Worm (Caenorhabditis elegans) whole organism, young adult: ENCODE data around the gene rbm-7.

Source experiments
- C17E4.6 ChIP-seq: fragments of 200-800 bp; sonication (Bioruptor generic); IDR thresholded peaks from 2 replicates; pipeline ENCODE4 v1.3.6; 2022; ENCODE audit warnings: missing genetic modification reagents, missing genetic modification characterization, missing compliant biosample characterization
- F33H1.4 ChIP-seq: fragments of 200-800 bp; sonication (Bioruptor generic); IDR thresholded peaks from 2 replicates; pipeline ENCODE4 v1.3.6; 2022; ENCODE audit warnings: missing genetic modification reagents, missing genetic modification characterization, missing compliant biosample characterization
- F39B2.1 ChIP-seq: fragments of 200-800 bp; sonication (Bioruptor generic); IDR thresholded peaks from 2 replicates; pipeline ENCODE4 v1.3.6; 2022; ENCODE audit warnings: missing genetic modification reagents, missing genetic modification characterization, missing compliant biosample characterization
- F49E8.2 ChIP-seq: sonication (generic microtip); optimal IDR thresholded peaks from 3 replicates; lab custom pipeline; 2017; ENCODE audit warnings: missing genetic modification characterization, mild to moderate bottlenecking, missing compliant biosample characterization, antibody characterized with exemption, moderate library complexity; ENCODE audit not compliant: insufficient read depth
- Y79H2A.3 ChIP-seq: fragments of 200-800 bp; sonication (Bioruptor generic); conservative IDR thresholded peaks from 2 replicates; pipeline ENCODE4 v1.3.6; 2022; ENCODE audit warnings: missing genetic modification reagents, missing genetic modification characterization, missing compliant biosample characterization
- attf-6 ChIP-seq: fragments of 200-800 bp; sonication (Bioruptor generic); IDR thresholded peaks from 2 replicates; pipeline ENCODE4 v1.3.6; 2022; ENCODE audit warnings: missing genetic modification reagents, missing genetic modification characterization, missing compliant biosample characterization
- bed-2 ChIP-seq: fragments of 200-800 bp; sonication (Bioruptor generic); IDR thresholded peaks from 2 replicates; pipeline ENCODE4 v1.3.6; 2022; ENCODE audit warnings: missing genetic modification reagents, missing genetic modification characterization, missing compliant biosample characterization
- cebp-1 ChIP-seq, 2 experiments: fragments of 200-800 bp in 1 of 2; sonication (Bioruptor generic) in 1 of 2; sonication (generic microtip) in 1 of 2; IDR thresholded peaks in 1 of 2; optimal IDR thresholded peaks in 1 of 2; 2 replicates each; pipeline versions ENCODE4 v1.3.6 to Lab custom; 2017 to 2022; ENCODE audit warnings: missing compliant biosample characterization in 2 of 2, missing genetic modification characterization in 2 of 2, mild to moderate bottlenecking in 1 of 2, missing genetic modification reagents in 1 of 2, moderate library complexity in 1 of 2
- ceh-91 ChIP-seq: fragments of 200-800 bp; sonication (Bioruptor generic); IDR thresholded peaks from 2 replicates; pipeline ENCODE4 v1.3.6; 2022; ENCODE audit warnings: missing genetic modification reagents, missing genetic modification characterization, missing compliant biosample characterization
- chd-7 ChIP-seq: sonication (generic microtip); optimal IDR thresholded peaks from 2 replicates; lab custom pipeline; 2016; ENCODE audit warnings: mild to moderate bottlenecking, missing genetic modification characterization, moderate library complexity, missing compliant biosample characterization
- dox-1 ChIP-seq: fragments of 200-800 bp; sonication (Bioruptor generic); IDR thresholded peaks from 2 replicates; pipeline ENCODE4 v1.3.6; 2022; ENCODE audit warnings: missing genetic modification reagents, missing genetic modification characterization, missing compliant biosample characterization
- egl-44 ChIP-seq: fragments of 200-800 bp; sonication (Bioruptor generic); IDR thresholded peaks from 2 replicates; pipeline ENCODE4 v1.3.6; 2022; ENCODE audit warnings: missing genetic modification reagents, missing genetic modification characterization, missing compliant biosample characterization
- him-1 ChIP-seq: sonication (generic microtip); optimal IDR thresholded peaks from 2 replicates; lab custom pipeline; 2016; ENCODE audit warnings: missing genotype, missing genetic modification reagents, missing genetic modification characterization, missing compliant biosample characterization
- lin-40 ChIP-seq: sonication (generic microtip); optimal IDR thresholded peaks from 2 replicates; lab custom pipeline; 2016; ENCODE audit warnings: missing genetic modification characterization, mild to moderate bottlenecking, missing compliant biosample characterization, missing genotype, missing genetic modification reagents
- lir-1 ChIP-seq: fragments of 200-800 bp; sonication (Bioruptor generic); conservative IDR thresholded peaks from 2 replicates; pipeline ENCODE4 v1.3.6; 2022; ENCODE audit warnings: missing genetic modification reagents, missing genetic modification characterization, missing compliant biosample characterization
- madf-6 ChIP-seq: fragments of 200-800 bp; sonication (Bioruptor generic); IDR thresholded peaks from 2 replicates; pipeline ENCODE4 v1.3.6; 2022; ENCODE audit warnings: missing genetic modification reagents, missing genetic modification characterization, missing compliant biosample characterization
- nfyb-1 ChIP-seq: fragments of 200-800 bp; sonication (Bioruptor generic); IDR thresholded peaks from 2 replicates; pipeline ENCODE4 v1.3.6; 2022; ENCODE audit warnings: missing genetic modification reagents, missing genetic modification characterization, missing compliant biosample characterization
- nhr-80 ChIP-seq: sonication (generic microtip); optimal IDR thresholded peaks from 2 replicates; lab custom pipeline; 2016; ENCODE audit warnings: missing genetic modification characterization, missing compliant biosample characterization
- nhr-90 ChIP-seq: sonication (generic microtip); optimal IDR thresholded peaks from 2 replicates; lab custom pipeline; 2016; ENCODE audit warnings: missing genotype, mild to moderate bottlenecking, missing genetic modification characterization, missing compliant biosample characterization
- pbrm-1 ChIP-seq: fragments of 200-800 bp; sonication (Bioruptor generic); IDR thresholded peaks from 2 replicates; pipeline ENCODE4 v1.3.6; 2022; ENCODE audit warnings: missing genetic modification reagents, missing genetic modification characterization, missing compliant biosample characterization
- pha-4 ChIP-seq: fragments of 150-350 bp; sonication (generic microtip); optimal IDR thresholded peaks from 2 replicates; lab custom pipeline; 2014; ENCODE audit warnings: missing biosample characterization, missing genetic modification reagents, missing genetic modification characterization
- sea-2 ChIP-seq: fragments of 200-800 bp; sonication (Bioruptor generic); IDR thresholded peaks from 2 replicates; pipeline ENCODE4 v1.3.6; 2022; ENCODE audit warnings: missing genetic modification characterization, missing compliant biosample characterization
- snpc-1.1 ChIP-seq: sonication (generic microtip); optimal IDR thresholded peaks from 2 replicates; lab custom pipeline; 2017; ENCODE audit warnings: missing genetic modification characterization, mild to moderate bottlenecking, missing compliant biosample characterization, antibody characterized with exemption, moderate library complexity, missing genotype, missing genetic modification reagents; ENCODE audit not compliant: insufficient read depth
- snpc-4 ChIP-seq, 5 experiments: fragments of 150-350 bp in 1 of 5; sonication (generic microtip) in 4 of 5; optimal IDR thresholded peaks; 2 replicates each; lab custom pipeline; 2014 to 2018; ENCODE audit warnings: missing genetic modification characterization in 5 of 5, missing biosample characterization in 3 of 5, antibody characterized with exemption in 2 of 5, mild to moderate bottlenecking in 2 of 5, missing compliant biosample characterization in 2 of 5, missing genotype in 2 of 5, moderate library complexity in 2 of 5, missing genetic modification reagents in 1 of 5
- somi-1 ChIP-seq: fragments of 200-800 bp; sonication (Bioruptor generic); optimal IDR thresholded peaks from 2 replicates; lab custom pipeline; 2018; ENCODE audit warnings: mild to moderate bottlenecking, missing genetic modification characterization, missing compliant biosample characterization
- sptf-2 ChIP-seq: fragments of 200-800 bp; sonication (Bioruptor generic); optimal IDR thresholded peaks from 2 replicates; lab custom pipeline; 2018; ENCODE audit warnings: mild to moderate bottlenecking, missing genetic modification characterization, missing compliant biosample characterization
- unc-62 ChIP-seq: fragments of 150-350 bp; optimal IDR thresholded peaks from 2 replicates; lab custom pipeline; 2014; ENCODE audit warnings: missing biosample characterization, missing genetic modification reagents, missing genetic modification characterization
- ztf-3 ChIP-seq: fragments of 200-800 bp; sonication (Bioruptor generic); optimal IDR thresholded peaks from 2 replicates; lab custom pipeline; 2018; ENCODE audit warnings: mild to moderate bottlenecking, missing genetic modification characterization, missing compliant biosample characterization

Gene rbm-7

DNA sequence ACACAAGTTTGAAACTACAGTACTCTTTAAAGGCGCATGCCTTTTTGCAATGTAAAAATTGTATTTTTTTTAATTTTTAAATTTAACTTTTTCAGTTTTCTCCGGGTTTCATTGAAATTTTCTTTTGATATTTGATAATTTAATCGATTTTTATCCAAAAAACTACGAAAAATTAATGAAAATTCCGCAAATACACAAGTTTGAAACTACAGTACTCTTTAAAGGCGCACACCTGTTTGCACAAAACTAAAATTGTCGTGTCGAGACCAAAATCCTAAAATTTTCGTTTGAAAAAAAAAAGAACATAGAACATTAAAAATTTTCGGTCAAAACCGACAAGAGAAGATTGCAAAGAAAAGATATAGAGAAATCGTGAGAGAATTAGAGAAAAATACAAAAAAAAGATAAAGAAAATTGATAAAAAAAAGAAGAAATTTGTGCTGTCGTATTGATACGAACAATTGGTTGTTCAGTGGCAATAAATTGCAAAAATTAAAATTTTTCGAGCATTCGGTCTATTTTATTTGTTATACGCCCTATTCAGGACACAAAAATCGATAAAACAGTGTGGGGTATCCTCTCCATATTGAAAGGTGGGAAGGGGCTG is 35.9 kb upstream of the rbm-7 start (continued):
- TF ChIP-seq F39B2.1 (GFP tag; lab: Robert Waterston, UW) (no peak), F49E8.2 (tag; lab: Kevin White, UChicago) (no peak), sptf-2 (GFP tag; lab: Kevin White, UChicago) (no peak), dox-1 (no peak)

DNA sequence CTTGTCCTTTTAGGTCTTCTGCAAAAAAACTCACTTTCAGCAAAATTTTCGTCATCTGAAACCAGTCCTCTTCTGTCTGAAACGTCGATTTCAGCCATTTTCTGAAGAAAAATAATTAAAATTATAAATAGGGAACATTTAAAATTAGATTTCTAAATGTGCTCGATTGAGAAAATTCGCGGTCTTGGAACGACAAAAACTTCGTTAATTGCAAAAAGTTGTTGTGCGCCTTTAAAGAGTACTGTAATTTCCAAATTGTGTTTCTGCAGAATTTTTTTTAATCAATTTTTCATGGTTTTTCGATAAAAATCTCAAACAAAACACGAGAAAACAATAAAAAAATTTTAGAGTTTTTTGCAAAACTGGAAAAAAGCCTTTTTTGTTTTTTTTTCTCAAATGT is 35.2 kb upstream of the rbm-7 start, which contains the start of gene ttm-1:
Gene ttm-1 (minus strand): TSS at position 101 of the 400 bp plus-strand sequence.
- TF ChIP-seq him-1 (tag; lab: Kevin White, UChicago): no peak

DNA sequence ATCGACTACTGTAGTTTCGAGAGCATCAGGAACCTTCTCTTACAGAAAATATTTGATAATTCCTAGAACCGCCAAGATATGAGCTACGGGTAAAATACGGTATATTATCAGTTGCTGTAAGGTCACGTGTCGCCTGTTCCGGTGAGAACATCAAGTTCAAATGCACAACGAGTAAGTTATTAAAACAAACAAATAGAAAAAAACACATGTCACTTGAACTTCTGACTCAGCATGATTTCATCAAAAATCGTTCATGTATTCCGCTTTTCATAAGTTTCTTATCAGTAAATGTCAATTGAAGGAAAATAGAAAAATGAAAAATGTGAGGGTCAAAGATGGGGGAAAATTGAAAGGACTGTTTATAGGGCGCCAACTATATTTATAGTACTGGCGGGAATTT is 29.0 kb upstream of the rbm-7 start:
- TF ChIP-seq nhr-90 (tag; lab: Kevin White, UChicago) (no peak), sptf-2 (GFP tag; lab: Kevin White, UChicago) (no peak), ztf-3 (GFP tag; lab: Kevin White, UChicago) (no peak), nhr-80 (tag; lab: Kevin White, UChicago) (peak; percentile 73), unc-62 (GFP tag; lab: Kevin White, UChicago) (peak; percentile 74), pha-4 (peak; percentile 54), cebp-1 (GFP tag; IDR thresholded peaks at IDR 0.05; lab: Robert Waterston, UW) (no peak), cebp-1 (tag; optimal IDR thresholded peaks at IDR 0.05; lab: Kevin White, UChicago) (peak; percentile 25)

DNA sequence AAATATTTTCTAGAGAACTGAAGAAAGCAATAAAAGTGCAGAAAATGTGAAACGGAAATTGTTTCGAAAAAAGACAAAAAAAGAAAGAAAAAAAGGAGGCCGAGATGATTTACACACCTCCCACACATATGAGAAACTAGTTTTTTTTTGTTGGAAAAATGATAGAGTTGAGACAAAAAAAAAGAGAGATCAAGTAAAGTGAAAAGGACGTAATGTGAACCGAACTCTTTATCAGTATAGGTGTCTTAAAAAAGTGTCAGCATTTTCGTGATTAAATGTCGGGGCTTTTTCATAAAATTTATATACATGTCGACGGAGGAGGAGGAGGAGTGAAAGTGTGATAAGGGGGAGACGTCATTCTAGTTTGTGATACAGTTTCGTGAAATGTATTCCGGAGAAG is 27.6 kb upstream of the rbm-7 start:
- TF ChIP-seq dox-1 (peak; percentile 29; the same call in 1 of the 2 replicates), C17E4.6 (GFP tag; lab: Robert Waterston, UW) (no peak), nhr-80 (tag; lab: Kevin White, UChicago) (peak; percentile 80), nfyb-1 (GFP tag; lab: Robert Waterston, UW) (no peak), somi-1 (GFP tag; lab: Kevin White, UChicago) (no peak), bed-2 (GFP tag; lab: Robert Waterston, UW) (no peak)

DNA sequence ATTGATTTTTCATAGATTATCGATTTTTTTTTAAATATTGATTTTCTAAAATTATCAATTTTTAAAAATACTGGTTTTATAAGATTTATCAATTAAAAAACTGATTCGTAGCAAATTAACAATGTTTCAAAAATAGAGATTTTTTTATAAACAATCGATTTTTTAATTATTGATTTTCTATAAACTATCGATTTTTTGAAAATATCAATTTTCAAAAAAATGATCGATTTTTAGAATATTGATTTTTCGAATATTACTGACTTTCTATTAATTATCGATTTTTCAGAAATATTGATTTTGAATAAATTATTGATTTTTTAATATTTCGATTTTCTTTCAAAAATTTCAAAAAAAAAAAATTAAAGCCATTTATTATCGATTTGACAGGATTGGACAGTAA is 20.9 kb upstream of the rbm-7 start:
- TF ChIP-seq egl-44 (GFP tag; lab: Robert Waterston, UW) (no peak), attf-6 (GFP tag; lab: Robert Waterston, UW) (no peak), snpc-4 (GFP tag; optimal IDR thresholded peaks at IDR 0.05; lab: Kevin White, UChicago) (no peak), snpc-4 (tag; optimal IDR thresholded peaks at IDR 0.05; lab: Kevin White, UChicago) (no peak), lin-40 (tag; lab: Kevin White, UChicago) (no peak), pbrm-1 (no peak), lir-1 (no peak), chd-7 (tag; lab: Kevin White, UChicago) (no peak), snpc-1.1 (tag; lab: Kevin White, UChicago) (no peak), sea-2 (GFP tag; lab: Robert Waterston, UW) (no peak), him-1 (tag; lab: Kevin White, UChicago) (no peak), ceh-91 (no peak), Y79H2A.3 (GFP tag; lab: Robert Waterston, UW) (no peak), madf-6 (GFP tag; lab: Robert Waterston, UW) (no peak), F33H1.4 (GFP tag; lab: Robert Waterston, UW) (no peak)
- TF ChIP-seq, all 124 proteins: peak for 0
